Fruit fly (Drosophila melanogaster): ENCODE results near the gene mura.
A peak's percentile ranks its signal among the peaks of the same experiment; 100 is the strongest.

Gene mura

dm6 chr3R:9493627-9494626 is 57.7 kb downstream of the mura start, which contains the start of gene CG16779:
CG16779 (minus strand) TSS chr3R:9493677.
- TF ChIP-seq CG12768 (GFP tag; optimal IDR thresholded peaks at IDR 0.05) (peak; percentile 43), Clk (GFP tag; optimal IDR thresholded peaks at IDR 0.05) (peak; percentile 1), CG7101 (tag; optimal IDR thresholded peaks at IDR 0.05) (peak; percentile 25), CG33017 (tag; optimal IDR thresholded peaks at IDR 0.05) (no peak), cnc (optimal IDR thresholded peaks at IDR 0.05) (no peak), CG1620 (GFP tag; optimal IDR thresholded peaks at IDR 0.05) (no peak), Mnt (GFP tag; optimal IDR thresholded peaks at IDR 0.05) (no peak), Hr96 (GFP tag; optimal IDR thresholded peaks at IDR 0.05) (no peak), bab1 (GFP tag; optimal IDR thresholded peaks at IDR 0.05) (no peak), tj (GFP tag; optimal IDR thresholded peaks at IDR 0.05) (no peak), CG7045 (GFP tag; optimal IDR thresholded peaks at IDR 0.05) (no peak), CG11617 (GFP tag; optimal IDR thresholded peaks at IDR 0.05) (no peak), toe (GFP tag; optimal IDR thresholded peaks at IDR 0.05) (peak; percentile 34), cic (GFP tag; optimal IDR thresholded peaks at IDR 0.05) (no peak), Crg-1 (GFP tag; optimal IDR thresholded peaks at IDR 0.05) (no peak)

DNA sequence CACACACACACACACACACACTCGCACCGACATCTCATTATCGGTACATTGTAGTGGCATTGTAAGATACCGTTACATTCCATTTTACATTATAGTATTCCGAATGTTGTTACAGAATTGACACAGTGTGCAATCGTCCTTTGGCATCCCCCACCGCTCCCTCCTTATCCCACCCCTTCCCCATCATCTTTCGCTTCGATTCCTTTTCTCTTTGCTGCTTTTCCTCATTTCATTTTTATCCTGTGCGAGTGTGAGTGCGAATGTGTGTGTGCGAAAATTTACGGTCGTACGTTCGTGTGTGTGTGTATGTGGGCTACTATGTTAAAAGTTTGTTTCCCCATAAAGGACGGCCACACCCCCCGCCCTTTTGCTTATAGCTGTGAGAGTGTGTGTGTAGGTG is 59.5 kb downstream of the mura start:
- TF ChIP-seq CG14711 (tag; optimal IDR thresholded peaks at IDR 0.05) (no peak), ovo (GFP tag; optimal IDR thresholded peaks at IDR 0.05) (no peak), kay (GFP tag; ENCODE audit: borderline replicate concordance) (no peak), CG33017 (tag; optimal IDR thresholded peaks at IDR 0.05) (no peak), cic (GFP tag; optimal IDR thresholded peaks at IDR 0.05) (no peak), CG12768 (GFP tag; optimal IDR thresholded peaks at IDR 0.05) (no peak), cnc (optimal IDR thresholded peaks at IDR 0.05) (no peak), toe (GFP tag; optimal IDR thresholded peaks at IDR 0.05) (no peak), pad (GFP tag; optimal IDR thresholded peaks at IDR 0.05) (no peak), CG1620 (GFP tag; optimal IDR thresholded peaks at IDR 0.05) (no peak), tj (GFP tag; optimal IDR thresholded peaks at IDR 0.05) (no peak), Mnt (GFP tag; optimal IDR thresholded peaks at IDR 0.05) (no peak), bab1 (GFP tag; optimal IDR thresholded peaks at IDR 0.05) (no peak), Hr96 (GFP tag; optimal IDR thresholded peaks at IDR 0.05) (no peak), Clk (GFP tag; optimal IDR thresholded peaks at IDR 0.05) (no peak), CG11617 (GFP tag; optimal IDR thresholded peaks at IDR 0.05) (no peak), CG7101 (tag; optimal IDR thresholded peaks at IDR 0.05) (no peak)

DNA sequence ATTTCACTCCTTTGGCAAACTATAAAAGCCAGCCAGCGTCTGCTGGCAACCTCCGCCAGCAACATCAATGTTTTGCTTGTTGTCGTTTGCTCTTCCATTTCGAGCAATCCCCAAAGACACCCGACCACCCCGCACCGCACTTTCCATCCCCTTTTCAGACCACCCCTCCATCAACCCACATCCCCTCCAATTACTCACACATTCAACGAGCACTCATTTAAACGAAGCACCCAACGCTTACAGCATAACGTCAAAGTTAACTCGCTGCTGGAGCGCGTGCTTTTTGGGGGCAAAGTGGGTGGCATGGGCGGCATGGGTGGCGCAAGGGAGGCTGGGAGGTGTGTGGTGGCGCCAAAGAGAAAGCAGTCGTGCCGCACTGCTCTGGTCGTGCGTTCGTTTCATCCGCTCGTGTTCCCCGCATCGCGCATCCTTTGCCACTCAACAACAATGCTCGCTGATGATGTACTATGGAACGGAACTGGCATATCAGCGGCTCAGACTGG is 60.5 kb downstream of the mura start:
- no peak for TF ChIP-seq CG14711 (tag; optimal IDR thresholded peaks at IDR 0.05)
- TF ChIP-seq cic (GFP tag; optimal IDR thresholded peaks at IDR 0.05) = peak; percentile 13

dm6 chr3R:9488493-9488892 is 63.1 kb downstream of the mura start:
- TF ChIP-seq Clk (GFP tag; optimal IDR thresholded peaks at IDR 0.05) (no peak), Mnt (GFP tag; optimal IDR thresholded peaks at IDR 0.05) (no peak), bab1 (GFP tag; optimal IDR thresholded peaks at IDR 0.05) (no peak), ovo (GFP tag; optimal IDR thresholded peaks at IDR 0.05) (no peak), CG1620 (GFP tag; optimal IDR thresholded peaks at IDR 0.05) (no peak), Hr96 (GFP tag; optimal IDR thresholded peaks at IDR 0.05) (no peak), cic (GFP tag; optimal IDR thresholded peaks at IDR 0.05) (no peak), CG12768 (GFP tag; optimal IDR thresholded peaks at IDR 0.05) (no peak), cnc (optimal IDR thresholded peaks at IDR 0.05) (no peak), Crg-1 (GFP tag; optimal IDR thresholded peaks at IDR 0.05) (no peak), CG11617 (GFP tag; optimal IDR thresholded peaks at IDR 0.05) (no peak), kay (GFP tag; ENCODE audit: borderline replicate concordance) (no peak), tj (GFP tag; optimal IDR thresholded peaks at IDR 0.05) (no peak), CG7045 (GFP tag; optimal IDR thresholded peaks at IDR 0.05) (no peak), CG33017 (tag; optimal IDR thresholded peaks at IDR 0.05) (no peak), CG7101 (tag; optimal IDR thresholded peaks at IDR 0.05) (no peak), pad (GFP tag; optimal IDR thresholded peaks at IDR 0.05) (no peak), toe (GFP tag; optimal IDR thresholded peaks at IDR 0.05) (no peak)

DNA sequence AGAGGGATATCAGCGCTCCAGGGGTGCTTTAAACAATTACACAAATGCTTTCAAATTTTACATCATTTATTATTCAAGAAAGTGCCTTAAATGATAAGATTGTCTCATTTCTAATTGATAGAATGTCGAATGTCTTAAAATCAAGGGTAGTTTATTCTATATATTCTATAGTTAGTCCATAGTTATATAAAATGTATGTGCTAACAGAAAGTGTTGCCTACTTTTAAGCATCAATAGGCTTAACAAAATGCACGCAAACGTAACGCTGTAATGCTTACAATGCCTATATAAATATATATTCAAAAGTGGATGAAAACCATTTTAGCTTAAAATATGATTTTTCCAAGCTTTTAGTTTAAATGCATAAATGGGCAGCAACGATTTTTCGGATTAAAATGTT is 63.6 kb downstream of the mura start:
- no peak for TF ChIP-seq CG33017 (tag; optimal IDR thresholded peaks at IDR 0.05)
- no peak for TF ChIP-seq cic (GFP tag; optimal IDR thresholded peaks at IDR 0.05)
- TF ChIP-seq cnc (optimal IDR thresholded peaks at IDR 0.05) = no peak
- TF ChIP-seq Mnt (GFP tag; optimal IDR thresholded peaks at IDR 0.05) = no peak
- TF ChIP-seq CG1620 (GFP tag; optimal IDR thresholded peaks at IDR 0.05) = no peak
- no peak for TF ChIP-seq CG12768 (GFP tag; optimal IDR thresholded peaks at IDR 0.05)
- no peak for TF ChIP-seq Crg-1 (GFP tag; optimal IDR thresholded peaks at IDR 0.05)
- TF ChIP-seq Clk (GFP tag; optimal IDR thresholded peaks at IDR 0.05) = no peak
- no peak for TF ChIP-seq tj (GFP tag; optimal IDR thresholded peaks at IDR 0.05)
- TF ChIP-seq CG7101 (tag; optimal IDR thresholded peaks at IDR 0.05) = no peak
- TF ChIP-seq CG11617 (GFP tag; optimal IDR thresholded peaks at IDR 0.05) = no peak
- no peak for TF ChIP-seq CG5204 (GFP tag; optimal IDR thresholded peaks at IDR 0.05)
- TF ChIP-seq CG14711 (tag; optimal IDR thresholded peaks at IDR 0.05) = no peak
- no peak for TF ChIP-seq pad (GFP tag; optimal IDR thresholded peaks at IDR 0.05)
- TF ChIP-seq bab1 (GFP tag; optimal IDR thresholded peaks at IDR 0.05) = no peak
- TF ChIP-seq toe (GFP tag; optimal IDR thresholded peaks at IDR 0.05) = no peak
- TF ChIP-seq Hr96 (GFP tag; optimal IDR thresholded peaks at IDR 0.05) = no peak
- TF ChIP-seq CG7045 (GFP tag; optimal IDR thresholded peaks at IDR 0.05) = no peak

dm6 chr3R:9487561-9487960 is 64.0 kb downstream of the mura start:
- TF ChIP-seq toe (GFP tag; optimal IDR thresholded peaks at IDR 0.05) = no peak
- no peak for TF ChIP-seq CG33017 (tag; optimal IDR thresholded peaks at IDR 0.05)
- no peak for TF ChIP-seq Hr96 (GFP tag; optimal IDR thresholded peaks at IDR 0.05)
- no peak for TF ChIP-seq CG7101 (tag; optimal IDR thresholded peaks at IDR 0.05)
- no peak for TF ChIP-seq kay (GFP tag; ENCODE audit: borderline replicate concordance)
- TF ChIP-seq CG1620 (GFP tag; optimal IDR thresholded peaks at IDR 0.05) = no peak
- TF ChIP-seq cic (GFP tag; optimal IDR thresholded peaks at IDR 0.05) = no peak
- no peak for TF ChIP-seq bab1 (GFP tag; optimal IDR thresholded peaks at IDR 0.05)
- TF ChIP-seq CG12768 (GFP tag; optimal IDR thresholded peaks at IDR 0.05) = no peak
- TF ChIP-seq cnc (optimal IDR thresholded peaks at IDR 0.05) = no peak
- no peak for TF ChIP-seq Mnt (GFP tag; optimal IDR thresholded peaks at IDR 0.05)
- TF ChIP-seq Clk (GFP tag; optimal IDR thresholded peaks at IDR 0.05) = no peak
- TF ChIP-seq CG11617 (GFP tag; optimal IDR thresholded peaks at IDR 0.05) = no peak
- no peak for TF ChIP-seq CG7045 (GFP tag; optimal IDR thresholded peaks at IDR 0.05)
- no peak for TF ChIP-seq Crg-1 (GFP tag; optimal IDR thresholded peaks at IDR 0.05)

All from whole organism, adult.